ENCODE assay signal across 4 worm cellular contexts in genomic region chrX:4711698-4712329, ce11.
A peak's percentile ranks its signal among the peaks of the same experiment; 100 is the strongest.
TF ChIP-seq lines count a peak whose summit lies in the region.

Gene dnj-14 (minus strand): TSS chrX:4711748.
Gene glit-1 (plus strand): TSS chrX:4712279.

TF ChIP-seq in whole organism, L2 larva, 48 proteins besides CTCF, POLR2A, EP300 and RAD21 (continued from another document):
- TF ChIP-seq unc-55 (GFP tag; optimal IDR thresholded peaks at IDR 0.05; lab: Kevin White, UChicago), result peak; percentile 95
- TF ChIP-seq gmeb-1 (tag; optimal IDR thresholded peaks at IDR 0.05; lab: Kevin White, UChicago), result peak; percentile 75
- TF ChIP-seq lsy-2 (tag; optimal IDR thresholded peaks at IDR 0.05; lab: Kevin White, UChicago), result peak; percentile 93 to 99
- TF ChIP-seq lin-39 (tag; optimal IDR thresholded peaks at IDR 0.05; lab: Kevin White, UChicago), result no peak
- no peak for TF ChIP-seq mab-5 (tag; optimal IDR thresholded peaks at IDR 0.05; lab: Kevin White, UChicago)
- TF ChIP-seq lin-13 (GFP tag; optimal IDR thresholded peaks at IDR 0.05; lab: Kevin White, UChicago), result peak; percentile 88
- peak; percentile 70 for TF ChIP-seq zag-1 (tag; optimal IDR thresholded peaks at IDR 0.05; lab: Kevin White, UChicago)
- no peak for TF ChIP-seq ztf-1 (GFP tag; conservative IDR thresholded peaks at IDR 0.05; lab: Robert Waterston, UW)
- no peak for TF ChIP-seq ztf-11 (tag; optimal IDR thresholded peaks at IDR 0.05; lab: Kevin White, UChicago)
- TF ChIP-seq C34F6.9 (tag; optimal IDR thresholded peaks at IDR 0.05; lab: Kevin White, UChicago), result peak; percentile 93
- no peak for TF ChIP-seq nhr-77 (tag; optimal IDR thresholded peaks at IDR 0.05; lab: Kevin White, UChicago)
- TF ChIP-seq ceh-16 (tag; optimal IDR thresholded peaks at IDR 0.05; lab: Kevin White, UChicago), result no peak
- peak; percentile 51 for TF ChIP-seq ZK546.5 (tag; optimal IDR thresholded peaks at IDR 0.05; lab: Kevin White, UChicago)
- TF ChIP-seq nhr-6 (tag; optimal IDR thresholded peaks at IDR 0.05; lab: Kevin White, UChicago), result peak; percentile 71

TF ChIP-seq in whole organism, L4 larva, 104 proteins besides CTCF, POLR2A, EP300 and RAD21 (continued from another document and continues in another):
- TF ChIP-seq nhr-102 (tag; optimal IDR thresholded peaks at IDR 0.05; lab: Kevin White, UChicago) (peak; percentile 64), daf-16 (GFP tag; optimal IDR thresholded peaks at IDR 0.05; lab: Kevin White, UChicago) (peak; percentile 33 to 46), daf-16 (tag; optimal IDR thresholded peaks at IDR 0.05; lab: Kevin White, UChicago) (peak; percentile 96), lin-29 (GFP tag; IDR thresholded peaks at IDR 0.05; lab: Robert Waterston, UW) (no peak), ama-1 (optimal IDR thresholded peaks at IDR 0.05; lab: Kevin White, UChicago) (peak; percentile 16), nhr-25 (tag; optimal IDR thresholded peaks at IDR 0.05; lab: Kevin White, UChicago; ENCODE audit: borderline replicate concordance, insufficient read depth) (peak; percentile 80), lin-15B (tag; optimal IDR thresholded peaks at IDR 0.05; lab: Kevin White, UChicago) (peak; percentile 18), spr-1 (tag; optimal IDR thresholded peaks at IDR 0.05; lab: Kevin White, UChicago) (peak; percentile 49), snpc-4 (tag; optimal IDR thresholded peaks at IDR 0.05; lab: Kevin White, UChicago) (no peak), tag-97 (GFP tag; IDR thresholded peaks at IDR 0.05; lab: Robert Waterston, UW) (no peak), hif-1 (tag; optimal IDR thresholded peaks at IDR 0.05; lab: Kevin White, UChicago) (peak in 1 of 2 experiments; percentile 85), egl-27 (tag; optimal IDR thresholded peaks at IDR 0.05; lab: Kevin White, UChicago) (no peak), hlh-11 (tag; optimal IDR thresholded peaks at IDR 0.05; lab: Kevin White, UChicago) (peak; percentile 98), ceh-44 (GFP tag; IDR thresholded peaks at IDR 0.05; lab: Robert Waterston, UW) (no peak), nhr-111 (GFP tag; optimal IDR thresholded peaks at IDR 0.05; lab: Kevin White, UChicago) (no peak), duxl-1 (tag; optimal IDR thresholded peaks at IDR 0.05; lab: Kevin White, UChicago; ENCODE audit: poor library complexity) (peak; percentile 80), php-3 (GFP tag; IDR thresholded peaks at IDR 0.05; lab: Robert Waterston, UW) (peak; percentile 89), ZK546.5 (tag; optimal IDR thresholded peaks at IDR 0.05; lab: Kevin White, UChicago) (peak in 1 of 2 experiments; percentile 67), zip-11 (GFP tag; IDR thresholded peaks at IDR 0.05; lab: Robert Waterston, UW) (no peak), T20F7.1 (GFP tag; optimal IDR thresholded peaks at IDR 0.05; lab: Kevin White, UChicago) (peak; percentile 76), dmd-6 (GFP tag; IDR thresholded peaks at IDR 0.05; lab: Robert Waterston, UW) (peak; percentile 89), hlh-30 (tag; optimal IDR thresholded peaks at IDR 0.05; lab: Kevin White, UChicago; ENCODE audit: insufficient read depth) (peak; percentile 96), sdz-12 (GFP tag; optimal IDR thresholded peaks at IDR 0.05; lab: Kevin White, UChicago) (no peak), hmg-1.1 (GFP tag; IDR thresholded peaks at IDR 0.05; lab: Robert Waterston, UW) (peak; percentile 88), dve-1 (tag; optimal IDR thresholded peaks at IDR 0.05; lab: Kevin White, UChicago; ENCODE audit: insufficient read depth) (peak; percentile 92), saeg-2 (GFP tag; IDR thresholded peaks at IDR 0.05; lab: Robert Waterston, UW) (peak; percentile 80), mxl-3 (GFP tag; optimal IDR thresholded peaks at IDR 0.05; lab: Kevin White, UChicago) (peak; percentile 88), madf-9 (GFP tag; conservative IDR thresholded peaks at IDR 0.05; lab: Robert Waterston, UW) (peak; percentile 72), lim-7 (GFP tag; IDR thresholded peaks at IDR 0.05; lab: Robert Waterston, UW) (0 out of 2 replicates have a peak, but pooled peaks have one; percentile 11), ctbp-1 (GFP tag; IDR thresholded peaks at IDR 0.05; lab: Robert Waterston, UW) (peak; percentile 54; the same call in 1 of the 2 replicates), nhr-41 (GFP tag; IDR thresholded peaks at IDR 0.05; lab: Robert Waterston, UW) (no peak), pqm-1 (tag; optimal IDR thresholded peaks at IDR 0.05; lab: Kevin White, UChicago) (no peak), D1046.2 (GFP tag; IDR thresholded peaks at IDR 0.05; lab: Robert Waterston, UW) (peak; percentile 99), mdl-1 (tag; optimal IDR thresholded peaks at IDR 0.05; lab: Kevin White, UChicago) (peak; percentile 21 to 91), mes-2 (tag; optimal IDR thresholded peaks at IDR 0.05; lab: Kevin White, UChicago; ENCODE audit: poor library complexity, severe bottlenecking) (peak; percentile 90), jun-1 (tag; optimal IDR thresholded peaks at IDR 0.05; lab: Kevin White, UChicago) (peak; percentile 76), zfp-3 (GFP tag; conservative IDR thresholded peaks at IDR 0.05; lab: Robert Waterston, UW) (no peak), Y75B8A.6 (GFP tag; IDR thresholded peaks at IDR 0.05; lab: Robert Waterston, UW) (no peak)

TF ChIP-seq in whole organism, late embryonic, 69 proteins besides CTCF, POLR2A, EP300 and RAD21 (continued from another document and continues in another):
- TF ChIP-seq elt-2 (tag; optimal IDR thresholded peaks at IDR 0.05; lab: Kevin White, UChicago) (peak; percentile 68), unc-42 (tag; optimal IDR thresholded peaks at IDR 0.05; lab: Kevin White, UChicago) (peak; percentile 86), ama-1 (optimal IDR thresholded peaks at IDR 0.05; lab: Kevin White, UChicago) (no peak), odd-2 (tag; optimal IDR thresholded peaks at IDR 0.05; lab: Kevin White, UChicago) (no peak), sdc-2 (tag; optimal IDR thresholded peaks at IDR 0.05; lab: Kevin White, UChicago) (peak; percentile 78), hlh-6 (tag; optimal IDR thresholded peaks at IDR 0.05; lab: Kevin White, UChicago) (no peak), ceh-22 (tag; optimal IDR thresholded peaks at IDR 0.05; lab: Kevin White, UChicago) (peak; percentile 21), sox-2 (GFP tag; IDR thresholded peaks at IDR 0.05; lab: Robert Waterston, UW) (no peak), lin-11 (tag; optimal IDR thresholded peaks at IDR 0.05; lab: Kevin White, UChicago) (no peak), pag-3 (tag; optimal IDR thresholded peaks at IDR 0.05; lab: Kevin White, UChicago; ENCODE audit: borderline replicate concordance) (no peak), ceh-45 (GFP tag; IDR thresholded peaks at IDR 0.05; lab: Robert Waterston, UW) (0 out of 2 replicates have a peak, but pooled peaks have one; percentile 9), ceh-31 (tag; optimal IDR thresholded peaks at IDR 0.05; lab: Kevin White, UChicago) (peak; percentile 88), F13H6.1 (tag; optimal IDR thresholded peaks at IDR 0.05; lab: Kevin White, UChicago) (peak; percentile 64), fax-1 (tag; optimal IDR thresholded peaks at IDR 0.05; lab: Kevin White, UChicago) (no peak), tbx-7 (tag; optimal IDR thresholded peaks at IDR 0.05; lab: Kevin White, UChicago) (no peak), ceh-6 (GFP tag; optimal IDR thresholded peaks at IDR 0.05; lab: Kevin White, UChicago) (no peak), ttx-3 (tag; optimal IDR thresholded peaks at IDR 0.05; lab: Kevin White, UChicago) (no peak), rnt-1 (tag; optimal IDR thresholded peaks at IDR 0.05; lab: Kevin White, UChicago) (peak; percentile 73), unc-55 (GFP tag; optimal IDR thresholded peaks at IDR 0.05; lab: Kevin White, UChicago) (peak; percentile 85), hlh-8 (tag; optimal IDR thresholded peaks at IDR 0.05; lab: Kevin White, UChicago) (peak; percentile 66), hlh-30 (tag; optimal IDR thresholded peaks at IDR 0.05; lab: Kevin White, UChicago; ENCODE audit: insufficient read depth) (peak; percentile 83), ceh-9 (tag; optimal IDR thresholded peaks at IDR 0.05; lab: Kevin White, UChicago) (no peak), pat-9 (tag; optimal IDR thresholded peaks at IDR 0.05; lab: Kevin White, UChicago) (no peak), madf-2 (tag; optimal IDR thresholded peaks at IDR 0.05; lab: Kevin White, UChicago) (peak; percentile 45), dmd-4 (tag; optimal IDR thresholded peaks at IDR 0.05; lab: Kevin White, UChicago; ENCODE audit: borderline replicate concordance) (no peak), C08G9.2 (tag; optimal IDR thresholded peaks at IDR 0.05; lab: Kevin White, UChicago) (peak; percentile 26), ceh-24 (tag; optimal IDR thresholded peaks at IDR 0.05; lab: Kevin White, UChicago) (no peak), tbx-2 (tag; optimal IDR thresholded peaks at IDR 0.05; lab: Kevin White, UChicago) (peak; percentile 91), Y22D7AL.16 (tag; optimal IDR thresholded peaks at IDR 0.05; lab: Kevin White, UChicago) (no peak), pax-1 (tag; optimal IDR thresholded peaks at IDR 0.05; lab: Kevin White, UChicago) (no peak), C38D4.7 (GFP tag; optimal IDR thresholded peaks at IDR 0.05; lab: Kevin White, UChicago) (no peak), ztf-16 (tag; optimal IDR thresholded peaks at IDR 0.05; lab: Kevin White, UChicago) (no peak), nhr-11 (tag; optimal IDR thresholded peaks at IDR 0.05; lab: Kevin White, UChicago) (no peak), ceh-18 (tag; optimal IDR thresholded peaks at IDR 0.05; lab: Kevin White, UChicago) (peak; percentile 85), nfya-1 (tag; optimal IDR thresholded peaks at IDR 0.05; lab: Kevin White, UChicago) (peak; percentile 91), unc-3 (GFP tag; conservative IDR thresholded peaks at IDR 0.05; lab: Robert Waterston, UW) (no peak), unc-3 (tag; optimal IDR thresholded peaks at IDR 0.05; lab: Kevin White, UChicago) (peak; percentile 45), ref-2 (tag; optimal IDR thresholded peaks at IDR 0.05; lab: Kevin White, UChicago) (peak; percentile 87), elt-4 (tag; optimal IDR thresholded peaks at IDR 0.05; lab: Kevin White, UChicago) (no peak), fkh-6 (tag; optimal IDR thresholded peaks at IDR 0.05; lab: Kevin White, UChicago) (peak; percentile 23), ceh-14 (tag; optimal IDR thresholded peaks at IDR 0.05; lab: Kevin White, UChicago) (peak; percentile 43), gmeb-2 (tag; optimal IDR thresholded peaks at IDR 0.05; lab: Kevin White, UChicago) (peak; percentile 27), T23F11.4 (GFP tag; optimal IDR thresholded peaks at IDR 0.05; lab: Kevin White, UChicago) (peak; percentile 58)

TF ChIP-seq in whole organism, mixed stage, embryonic, 35 proteins besides CTCF, POLR2A, EP300 and RAD21 (continued from another document):
- TF ChIP-seq ces-1 (GFP tag; optimal IDR thresholded peaks at IDR 0.05; lab: Kevin White, UChicago) (peak; percentile 67), unc-39 (tag; optimal IDR thresholded peaks at IDR 0.05; lab: Kevin White, UChicago) (no peak), ceh-43 (GFP tag; optimal IDR thresholded peaks at IDR 0.05; lab: Kevin White, UChicago) (no peak), mep-1 (tag; optimal IDR thresholded peaks at IDR 0.05; lab: Kevin White, UChicago) (peak; percentile 87), M03D4.4 (tag; optimal IDR thresholded peaks at IDR 0.05; lab: Kevin White, UChicago) (peak; percentile 74)
